Fruit fly (Drosophila melanogaster) whole organism, embryonic: ENCODE results near the gene CG15199.

ENCODE experiments used
- Blimp-1 ChIP-seq: fragments of 200-800 bp; sonication (Bioruptor generic); optimal IDR thresholded peaks from 3 replicates; lab custom pipeline; 2018; ENCODE audit warnings: missing biosample characterization, missing genetic modification characterization, mild to moderate bottlenecking, moderate library complexity, missing genetic modification reagents
- CG10267 ChIP-seq: fragments of 200-800 bp; sonication (Bioruptor generic); optimal IDR thresholded peaks from 2 replicates; lab custom pipeline; 2018; ENCODE audit warnings: missing biosample characterization, mild to moderate bottlenecking, missing genetic modification characterization, moderate library complexity
- CG11504 ChIP-seq: fragments of 200-800 bp; sonication (Bioruptor generic); optimal IDR thresholded peaks from 3 replicates; lab custom pipeline; 2019; ENCODE audit warnings: missing biosample characterization, mild to moderate bottlenecking, missing genetic modification characterization, moderate library complexity
- CG1233 ChIP-seq: fragments of 200-800 bp; sonication (Bioruptor generic); optimal IDR thresholded peaks from 4 replicates; lab custom pipeline; 2018; ENCODE audit warnings: missing biosample characterization, mild to moderate bottlenecking, missing genetic modification characterization
- CG14441 ChIP-seq: fragments of 200-800 bp; sonication (Bioruptor generic); IDR thresholded peaks from 2 replicates; pipeline ENCODE4 v1.3.6; 2022; ENCODE audit warnings: missing biosample characterization, missing genetic modification characterization
- CG16815 ChIP-seq: fragments of 200-800 bp; sonication (Bioruptor generic); optimal IDR thresholded peaks from 3 replicates; lab custom pipeline; 2017; ENCODE audit warnings: missing biosample characterization, mild to moderate bottlenecking, missing genetic modification characterization
- CG2202 ChIP-seq: fragments of 200-800 bp; sonication (Bioruptor generic); optimal IDR thresholded peaks from 2 replicates; lab custom pipeline; 2018; ENCODE audit warnings: missing biosample characterization, mild to moderate bottlenecking, missing genetic modification characterization
- CG2712 ChIP-seq: fragments of 200-800 bp; optimal IDR thresholded peaks from 3 replicates; lab custom pipeline; 2019; ENCODE audit warnings: missing biosample characterization, mild to moderate bottlenecking, missing genetic modification characterization, moderate library complexity
- CG32767 ChIP-seq: fragments of 200-800 bp; sonication (Bioruptor generic); IDR thresholded peaks from 2 replicates; pipeline ENCODE4 v1.3.6; 2022; ENCODE audit warnings: missing biosample characterization, missing genetic modification characterization
- CG34224 ChIP-seq: fragments of 200-800 bp; sonication (Bioruptor generic); IDR thresholded peaks from 3 replicates; pipeline ENCODE4 v1.3.6; 2022; ENCODE audit warnings: missing biosample characterization, missing genetic modification characterization; ENCODE audit not compliant: partially characterized antibody
- CG4360 ChIP-seq: fragments of 200-800 bp; sonication (Bioruptor generic); IDR thresholded peaks from 2 replicates; pipeline ENCODE4 v1.3.6; 2022; ENCODE audit warnings: missing biosample characterization, missing genetic modification characterization
- CG4707 ChIP-seq: fragments of 200-800 bp; sonication (Bioruptor generic); optimal IDR thresholded peaks from 2 replicates; lab custom pipeline; 2018; ENCODE audit warnings: missing biosample characterization, mild to moderate bottlenecking, missing genetic modification characterization, moderate library complexity
- CG6689 ChIP-seq: fragments of 200-800 bp; sonication (Bioruptor generic); IDR thresholded peaks from 2 replicates; pipeline ENCODE4 v1.3.6; 2022; ENCODE audit warnings: missing biosample characterization, missing genetic modification characterization
- CG6765 ChIP-seq: fragments of 200-800 bp; sonication (Bioruptor generic); optimal IDR thresholded peaks from 3 replicates; lab custom pipeline; 2017; ENCODE audit warnings: missing biosample characterization, mild to moderate bottlenecking, missing genetic modification characterization
- CG7839 ChIP-seq: fragments of 200-800 bp; sonication (Bioruptor generic); optimal IDR thresholded peaks from 3 replicates; lab custom pipeline; 2018; ENCODE audit warnings: missing biosample characterization, mild to moderate bottlenecking, missing genetic modification characterization, moderate library complexity
- CG9817 ChIP-seq: fragments of 200-800 bp; sonication (Bioruptor generic); optimal IDR thresholded peaks from 2 replicates; lab custom pipeline; 2018; ENCODE audit warnings: missing biosample characterization, mild to moderate bottlenecking, missing genetic modification characterization, moderate library complexity
- Camta ChIP-seq: fragments of 200-800 bp; sonication (Bioruptor generic); optimal IDR thresholded peaks from 2 replicates; lab custom pipeline; 2016; ENCODE audit warnings: missing biosample characterization, missing genetic modification characterization
- Dip3 ChIP-seq: fragments of 200-800 bp; sonication (Bioruptor generic); optimal IDR thresholded peaks from 3 replicates; lab custom pipeline; 2016; ENCODE audit warnings: missing biosample characterization, missing genetic modification characterization
- Fer3 ChIP-seq: fragments of 200-800 bp; sonication (Bioruptor generic); optimal IDR thresholded peaks from 2 replicates; lab custom pipeline; 2018; ENCODE audit warnings: missing biosample characterization, mild to moderate bottlenecking, missing genetic modification characterization, moderate library complexity
- Hsf ChIP-seq: fragments of 200-800 bp; sonication (Bioruptor generic); optimal IDR thresholded peaks from 3 replicates; lab custom pipeline; 2016; ENCODE audit warnings: missing biosample characterization, missing genetic modification characterization
- MTF-1 ChIP-seq: fragments of 200-800 bp; sonication (Bioruptor generic); optimal IDR thresholded peaks from 2 replicates; lab custom pipeline; 2018; ENCODE audit warnings: missing biosample characterization, mild to moderate bottlenecking, missing genetic modification characterization, borderline replicate concordance
- Meics ChIP-seq: fragments of 200-800 bp; sonication (Bioruptor generic); optimal IDR thresholded peaks from 2 replicates; lab custom pipeline; 2017; ENCODE audit warnings: missing biosample characterization, mild to moderate bottlenecking, missing genetic modification characterization
- Mrtf ChIP-seq: fragments of 200-800 bp; sonication (Bioruptor generic); IDR thresholded peaks from 3 replicates; pipeline ENCODE4 v1.3.6; 2022; ENCODE audit warnings: missing biosample characterization, missing genetic modification characterization
- Neu2 ChIP-seq: fragments of 200-800 bp; sonication (Bioruptor generic); optimal IDR thresholded peaks from 3 replicates; lab custom pipeline; 2016; ENCODE audit warnings: missing biosample characterization, missing genetic modification characterization, borderline replicate concordance
- Optix ChIP-seq: fragments of 200-800 bp; sonication (Bioruptor generic); IDR thresholded peaks from 3 replicates; pipeline ENCODE4 v1.3.6; 2022; ENCODE audit warnings: missing biosample characterization, missing genetic modification characterization
- Scr ChIP-seq: fragments of 200-800 bp; sonication (Bioruptor generic); IDR thresholded peaks from 2 replicates; pipeline ENCODE4 v1.3.6; 2022; ENCODE audit warnings: missing biosample characterization, missing genetic modification characterization; ENCODE audit not compliant: partially characterized antibody
- Sox102F ChIP-seq: fragments of 200-800 bp; sonication (Bioruptor generic); optimal IDR thresholded peaks from 2 replicates; lab custom pipeline; 2018; ENCODE audit warnings: missing biosample characterization, mild to moderate bottlenecking, missing genetic modification characterization, moderate library complexity
- TFAM ChIP-seq: fragments of 200-800 bp; sonication (Bioruptor generic); optimal IDR thresholded peaks from 2 replicates; lab custom pipeline; 2017; ENCODE audit warnings: missing biosample characterization, missing genetic modification characterization, inconsistent platforms
- Xrp1 ChIP-seq: fragments of 200-800 bp; sonication (Bioruptor generic); IDR thresholded peaks from 2 replicates; pipeline ENCODE4 v1.3.6; 2022; ENCODE audit warnings: missing biosample characterization, missing genetic modification characterization
- ara ChIP-seq: fragments of 200-800 bp; sonication (Bioruptor generic); IDR thresholded peaks from 2 replicates; pipeline ENCODE4 v1.3.6; 2022; ENCODE audit warnings: missing biosample characterization, missing genetic modification characterization
- bigmax ChIP-seq: fragments of 200-800 bp; sonication (Bioruptor generic); optimal IDR thresholded peaks from 2 replicates; lab custom pipeline; 2018; ENCODE audit warnings: missing biosample characterization, mild to moderate bottlenecking, missing genetic modification characterization
- bsh ChIP-seq, 2 experiments: fragments of 200-800 bp; sonication (Bioruptor generic); optimal IDR thresholded peaks; 2 replicates each; lab custom pipeline; 2017 to 2018; ENCODE audit warnings: mild to moderate bottlenecking in 2 of 2, missing biosample characterization in 2 of 2, missing genetic modification characterization in 2 of 2, moderate library complexity in 1 of 2
- dpn ChIP-seq, 2 experiments: fragments of 200-800 bp; sonication (Bioruptor generic); optimal IDR thresholded peaks; 3 replicates each; lab custom pipeline; 2016; ENCODE audit warnings: missing biosample characterization in 2 of 2, missing genetic modification characterization in 2 of 2
- exex ChIP-seq: fragments of 200-800 bp; sonication (Bioruptor generic); optimal IDR thresholded peaks from 4 replicates; lab custom pipeline; 2018; ENCODE audit warnings: missing biosample characterization, mild to moderate bottlenecking, missing genetic modification characterization, moderate library complexity
- fd3F ChIP-seq: fragments of 200-800 bp; sonication (Bioruptor generic); optimal IDR thresholded peaks from 2 replicates; lab custom pipeline; 2018; ENCODE audit warnings: missing biosample characterization, mild to moderate bottlenecking, missing genetic modification characterization, moderate library complexity
- fd96Cb ChIP-seq: fragments of 200-800 bp; sonication (Bioruptor generic); optimal IDR thresholded peaks from 2 replicates; lab custom pipeline; 2018; ENCODE audit warnings: missing biosample characterization, mild to moderate bottlenecking, missing genetic modification characterization, moderate library complexity
- gsb ChIP-seq: fragments of 200-800 bp; sonication (Bioruptor generic); IDR thresholded peaks from 2 replicates; pipeline ENCODE4 v1.3.6; 2022; ENCODE audit warnings: missing biosample characterization, missing genetic modification characterization
- gsb-n ChIP-seq: fragments of 200-800 bp; sonication (Bioruptor generic); optimal IDR thresholded peaks from 3 replicates; lab custom pipeline; 2018; ENCODE audit warnings: missing biosample characterization, mild to moderate bottlenecking, missing genetic modification characterization
- h ChIP-seq: fragments of >200 bp; optimal IDR thresholded peaks from 2 replicates; lab custom pipeline; 2017
- her ChIP-seq: fragments of 200-800 bp; sonication (Bioruptor generic); optimal IDR thresholded peaks from 2 replicates; lab custom pipeline; 2016; ENCODE audit warnings: missing biosample characterization, missing genetic modification characterization
- klu ChIP-seq: fragments of 200-800 bp; sonication (Bioruptor generic); IDR thresholded peaks from 2 replicates; pipeline ENCODE4 v1.3.6; 2022; ENCODE audit warnings: missing biosample characterization, missing genetic modification characterization
- lab ChIP-seq: fragments of 200-800 bp; sonication (Bioruptor generic); optimal IDR thresholded peaks from 3 replicates; lab custom pipeline; 2017; ENCODE audit warnings: missing biosample characterization, missing genetic modification characterization, mild to moderate bottlenecking, moderate library complexity, missing genetic modification reagents
- lilli ChIP-seq: fragments of 200-800 bp; sonication (Bioruptor generic); optimal IDR thresholded peaks from 3 replicates; lab custom pipeline; 2016; ENCODE audit warnings: missing biosample characterization, missing genetic modification characterization
- pum ChIP-seq: fragments of 200-800 bp; sonication (Bioruptor generic); optimal IDR thresholded peaks from 2 replicates; lab custom pipeline; 2016; ENCODE audit warnings: missing biosample characterization, missing genetic modification characterization
- repo ChIP-seq: fragments of 200-800 bp; sonication (Bioruptor generic); optimal IDR thresholded peaks from 2 replicates; lab custom pipeline; 2016; ENCODE audit warnings: missing biosample characterization, missing genetic modification characterization
- salm ChIP-seq: fragments of 200-800 bp; sonication (Bioruptor generic); optimal IDR thresholded peaks from 2 replicates; lab custom pipeline; 2018; ENCODE audit warnings: missing biosample characterization, mild to moderate bottlenecking, missing genetic modification characterization
- sisA ChIP-seq: fragments of 200-800 bp; sonication (Bioruptor generic); IDR thresholded peaks from 2 replicates; pipeline ENCODE4 v1.3.6; 2022; ENCODE audit warnings: missing biosample characterization, missing genetic modification characterization
- slou ChIP-seq: fragments of 200-800 bp; sonication (Bioruptor generic); optimal IDR thresholded peaks from 3 replicates; lab custom pipeline; 2016; ENCODE audit warnings: missing biosample characterization, missing genetic modification characterization
- tup ChIP-seq: fragments of 200-800 bp; sonication (Bioruptor generic); optimal IDR thresholded peaks from 2 replicates; lab custom pipeline; 2016; ENCODE audit warnings: missing biosample characterization, mild to moderate bottlenecking, missing genetic modification characterization, moderate library complexity
- wdn ChIP-seq: fragments of 200-800 bp; sonication (Bioruptor generic); IDR thresholded peaks from 2 replicates; pipeline ENCODE4 v1.3.6; 2022; ENCODE audit warnings: missing biosample characterization, missing genetic modification characterization
- zfh2 ChIP-seq: fragments of 200-800 bp; sonication (Bioruptor generic); optimal IDR thresholded peaks from 2 replicates; lab custom pipeline; 2016; ENCODE audit warnings: missing biosample characterization, missing genetic modification characterization

Gene CG15199

dm6 chrX:11149201-11149600 is 7.6 kb upstream of the CG15199 start, which contains the start of gene Lint-1 (continued):
- TF ChIP-seq Fer3 (tag; lab: Kevin White, UChicago): peak; percentile 2
- no peak for TF ChIP-seq CG4360 (GFP tag; lab: Robert Waterston, UW)
- no peak for TF ChIP-seq salm (tag; lab: Kevin White, UChicago)
- TF ChIP-seq CG2712 (tag; lab: Kevin White, UChicago): peak; percentile 7
- TF ChIP-seq CG34224 (GFP tag; lab: Robert Waterston, UW): no peak
- peak; percentile 8 for TF ChIP-seq CG9817
- TF ChIP-seq dpn (GFP tag; optimal IDR thresholded peaks at IDR 0.05; lab: Kevin White, UChicago): peak in 1 of 2 experiments; percentile 40
- no peak for TF ChIP-seq slou (GFP tag; lab: Kevin White, UChicago)
- no peak for TF ChIP-seq wdn (GFP tag; lab: Robert Waterston, UW)
- no peak for TF ChIP-seq bigmax
- TF ChIP-seq ara (GFP tag; lab: Robert Waterston, UW): no peak
- no peak for TF ChIP-seq CG7839 (tag; lab: Kevin White, UChicago)
- peak; percentile 48 for TF ChIP-seq lilli (GFP tag; lab: Kevin White, UChicago)
- no peak for TF ChIP-seq CG10267 (tag; lab: Kevin White, UChicago)
- TF ChIP-seq CG6689 (GFP tag; lab: Robert Waterston, UW): no peak
- peak; percentile 26 for TF ChIP-seq Camta (GFP tag; lab: Kevin White, UChicago)
- peak; percentile 37 for TF ChIP-seq Scr (GFP tag; lab: Robert Waterston, UW)
- TF ChIP-seq CG6765 (GFP tag; lab: Kevin White, UChicago): no peak
- TF ChIP-seq pum (GFP tag; lab: Kevin White, UChicago): no peak
- TF ChIP-seq Meics: no peak
- TF ChIP-seq Sox102F: peak; percentile 17
- no peak for TF ChIP-seq repo (GFP tag; lab: Kevin White, UChicago)
- peak; percentile 11 for TF ChIP-seq her (GFP tag; lab: Kevin White, UChicago)
- no peak for TF ChIP-seq exex (tag; lab: Kevin White, UChicago)
- TF ChIP-seq zfh2 (GFP tag; lab: Kevin White, UChicago): peak; percentile 12
- TF ChIP-seq gsb-n: peak; percentile 15
- TF ChIP-seq CG4707 (GFP tag; lab: Kevin White, UChicago): no peak
- no peak for TF ChIP-seq tup (GFP tag; lab: Kevin White, UChicago)
- peak; percentile 15 for TF ChIP-seq CG11504 (tag; lab: Kevin White, UChicago)
- 0 out of 3 replicates have a peak, but pooled peaks have one; percentile 22 for TF ChIP-seq Optix (GFP tag; lab: Robert Waterston, UW)
- TF ChIP-seq gsb (GFP tag; lab: Robert Waterston, UW): no peak
- no peak for TF ChIP-seq fd96Cb (tag; lab: Kevin White, UChicago)
- TF ChIP-seq sisA (GFP tag; lab: Robert Waterston, UW): peak; percentile 26; the same call in 1 of the 2 replicates
- no peak for TF ChIP-seq CG2202 (tag; lab: Kevin White, UChicago)
- 0 out of 2 replicates have a peak, but pooled peaks have one; percentile 38 for TF ChIP-seq CG14441 (GFP tag; lab: Robert Waterston, UW)
- TF ChIP-seq MTF-1 (GFP tag; lab: Kevin White, UChicago): no peak
- no peak for TF ChIP-seq TFAM (GFP tag; lab: Kevin White, UChicago)
- TF ChIP-seq Neu2 (GFP tag; lab: Kevin White, UChicago): no peak
- TF ChIP-seq h: no peak
- TF ChIP-seq Dip3 (GFP tag; lab: Kevin White, UChicago): no peak
- no peak for TF ChIP-seq fd3F (GFP tag; lab: Kevin White, UChicago)
- TF ChIP-seq Mrtf (GFP tag; lab: Robert Waterston, UW): no peak
- no peak for TF ChIP-seq CG32767 (GFP tag; lab: Robert Waterston, UW)
- peak; percentile 5 for TF ChIP-seq Hsf
- peak; percentile 20 for TF ChIP-seq lab (GFP tag; lab: Kevin White, UChicago)
- no peak for TF ChIP-seq Blimp-1
- TF ChIP-seq bsh (GFP tag; optimal IDR thresholded peaks at IDR 0.05; lab: Kevin White, UChicago): no peak
- no peak for TF ChIP-seq CG1233 (GFP tag; lab: Kevin White, UChicago)
- TF ChIP-seq Xrp1 (GFP tag; lab: Robert Waterston, UW): peak; percentile 28; the same call in 1 of the 2 replicates
- no peak for TF ChIP-seq CG16815 (GFP tag; lab: Kevin White, UChicago)
- no peak for TF ChIP-seq klu (GFP tag; lab: Robert Waterston, UW)
